Worm (Caenorhabditis elegans) whole organism, late embryonic: ENCODE data around the gene pqn-96.

Source experiments
- ahr-1 ChIP-seq: sonication (generic microtip); optimal IDR thresholded peaks from 2 replicates; lab custom pipeline; 2016; ENCODE audit warnings: missing genetic modification characterization, missing compliant biosample characterization
- ama-1 ChIP-seq: fragments of 150-350 bp; optimal IDR thresholded peaks from 2 replicates; lab custom pipeline; 2014
- ceh-48 ChIP-seq: sonication (generic microtip); optimal IDR thresholded peaks from 2 replicates; lab custom pipeline; 2016; ENCODE audit warnings: missing genetic modification characterization, inconsistent platforms, missing compliant biosample characterization
- ets-4 ChIP-seq: sonication (generic microtip); optimal IDR thresholded peaks from 2 replicates; lab custom pipeline; 2016; ENCODE audit warnings: missing genetic modification characterization, missing compliant biosample characterization
- hlh-30 ChIP-seq: sonication (generic microtip); optimal IDR thresholded peaks from 2 replicates; lab custom pipeline; 2017; ENCODE audit warnings: antibody characterized with exemption, missing genetic modification characterization, missing compliant biosample characterization; ENCODE audit not compliant: insufficient read depth
- nfya-1 ChIP-seq: sonication (generic microtip); optimal IDR thresholded peaks from 2 replicates; lab custom pipeline; 2017; ENCODE audit warnings: missing genetic modification characterization, mild to moderate bottlenecking, missing compliant biosample characterization, antibody characterized with exemption, moderate library complexity
- nhr-11 ChIP-seq: fragments of 150-350 bp; optimal IDR thresholded peaks from 2 replicates; lab custom pipeline; 2014; ENCODE audit warnings: missing biosample characterization, missing genetic modification characterization
- pha-4 ChIP-seq: fragments of 150-350 bp; optimal IDR thresholded peaks from 2 replicates; lab custom pipeline; 2018; ENCODE audit warnings: missing biosample characterization, missing genetic modification reagents, missing genetic modification characterization
- pqm-1 ChIP-seq: sonication (generic microtip); optimal IDR thresholded peaks from 2 replicates; lab custom pipeline; 2016; ENCODE audit warnings: missing genetic modification characterization, missing compliant biosample characterization
- rnt-1 ChIP-seq: sonication (generic microtip); optimal IDR thresholded peaks from 2 replicates; lab custom pipeline; 2016; ENCODE audit warnings: missing genetic modification characterization, missing compliant biosample characterization
- sox-4 ChIP-seq: sonication (generic microtip); optimal IDR thresholded peaks from 2 replicates; lab custom pipeline; 2017; ENCODE audit warnings: mild to moderate bottlenecking, missing genetic modification characterization, inconsistent platforms, missing compliant biosample characterization
- tbx-7 ChIP-seq: sonication (generic microtip); optimal IDR thresholded peaks from 2 replicates; lab custom pipeline; 2016; ENCODE audit warnings: missing genotype, missing genetic modification characterization, missing compliant biosample characterization
- unc-55 ChIP-seq: sonication (generic microtip); optimal IDR thresholded peaks from 2 replicates; lab custom pipeline; 2017; ENCODE audit warnings: missing biosample characterization, missing genetic modification reagents, missing genetic modification characterization

DNA sequence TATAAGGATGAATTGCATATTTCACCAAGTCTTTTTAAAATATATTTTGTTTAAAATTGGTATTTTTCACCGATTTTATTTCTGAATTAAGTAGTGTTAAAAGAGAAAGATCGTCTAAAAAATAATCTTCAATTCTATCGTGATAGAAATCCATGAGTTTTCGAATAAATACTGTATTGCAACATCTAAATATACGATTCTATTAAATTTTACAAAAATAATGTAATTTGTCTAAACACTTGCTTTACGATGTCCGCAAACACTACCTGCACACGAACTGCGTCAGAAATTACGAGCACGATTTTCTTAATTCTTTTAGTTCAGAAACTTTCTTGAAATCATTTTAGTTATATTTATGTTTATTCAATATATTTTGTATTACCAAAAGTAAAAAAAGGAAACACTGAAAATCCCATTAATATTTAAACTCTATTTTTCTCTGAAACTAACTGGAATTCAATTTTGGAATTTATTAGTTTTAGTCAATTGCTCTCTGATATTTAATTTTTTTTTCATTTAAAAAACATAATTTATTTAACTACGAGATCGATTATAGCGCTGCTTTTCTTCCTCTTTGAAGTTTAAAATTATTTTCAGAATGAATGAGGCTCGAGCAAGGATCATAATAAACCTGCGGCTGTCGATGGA lies 10.1 kb upstream of the pqn-96 start, which contains the start of gene mrpl-32:
- TF ChIP-seq ama-1 (lab: Kevin White, UChicago) (no peak), ets-4 (no peak), hlh-30 (no peak), pha-4 (tag; lab: Kevin White, UChicago) (no peak), rnt-1 (tag; lab: Kevin White, UChicago) (no peak), sox-4 (no peak), unc-55 (GFP tag; lab: Kevin White, UChicago) (no peak), ahr-1 (tag; lab: Kevin White, UChicago) (no peak), pqm-1 (tag; lab: Kevin White, UChicago) (no peak), nfya-1 (no peak), nhr-11 (tag; lab: Kevin White, UChicago) (no peak), tbx-7 (tag; lab: Kevin White, UChicago) (no peak), ceh-48 (tag; lab: Kevin White, UChicago) (no peak)
